Fruit fly (Drosophila melanogaster) whole organism, embryonic: ENCODE data around the gene CG6304.

Experiments used
- CG4617 ChIP-seq: fragments of 200-800 bp; sonication (Bioruptor generic); optimal IDR thresholded peaks from 3 replicates; lab custom pipeline; 2016; ENCODE audit warnings: missing biosample characterization, missing genetic modification characterization, borderline replicate concordance
- CG7786 ChIP-seq: fragments of 200-800 bp; sonication (Bioruptor generic); optimal IDR thresholded peaks from 2 replicates; lab custom pipeline; 2016; ENCODE audit warnings: missing biosample characterization, missing genetic modification characterization
- lov ChIP-seq, 2 experiments: fragments of 200-800 bp in 1 of 2; fragments of >200 bp in 1 of 2; sonication (Bioruptor generic) in 1 of 2; IDR thresholded peaks in 1 of 2; optimal IDR thresholded peaks in 1 of 2; 2 replicates in 1 of 2; 3 replicates in 1 of 2; pipeline versions ENCODE4 v1.3.6 to Lab custom; 2017 to 2022; ENCODE audit warnings: missing biosample characterization in 1 of 2, missing genetic modification characterization in 1 of 2

DNA sequence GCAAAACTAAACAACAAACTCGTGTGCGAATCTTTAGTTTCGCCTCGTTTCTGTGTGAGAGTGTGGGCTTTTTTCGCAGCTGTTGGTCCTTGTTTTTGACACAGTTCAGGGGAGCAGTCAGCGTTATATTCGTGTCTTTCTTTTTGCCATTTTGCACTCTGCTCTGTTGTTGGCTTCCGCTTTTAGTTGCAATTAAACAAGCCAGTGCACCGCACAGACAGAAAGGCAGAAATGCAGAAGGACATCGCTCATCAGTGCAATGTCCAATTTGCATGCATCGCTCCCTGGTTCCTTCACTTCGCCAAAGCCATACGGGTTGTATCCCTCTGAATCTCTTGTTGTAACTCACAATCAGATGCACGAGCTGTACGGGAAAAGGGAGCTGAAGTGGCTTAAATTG, 37.3 kb upstream of the CG6304 start:
- TF ChIP-seq lov (optimal IDR thresholded peaks at IDR 0.05; lab: Kevin White, UChicago) (no peak), lov (GFP tag; IDR thresholded peaks at IDR 0.05; lab: Robert Waterston, UW) (no peak), CG7786 (GFP tag; lab: Kevin White, UChicago) (no peak), CG4617 (GFP tag; lab: Kevin White, UChicago) (no peak)
